Worm (Caenorhabditis elegans): ENCODE results near the gene sra-39.

ce11 chrX:13937350-13937749 lies 34.1 kb upstream of the sra-39 start:
- TF ChIP-seq cog-1 (tag; optimal IDR thresholded peaks at IDR 0.05) (no peak), flt-1 (GFP tag; IDR thresholded peaks at IDR 0.05) (no peak), med-1 (GFP tag; optimal IDR thresholded peaks at IDR 0.05; ENCODE audit: insufficient read depth) (no peak), ztf-29 (GFP tag; IDR thresholded peaks at IDR 0.05) (no peak), tab-1 (GFP tag; IDR thresholded peaks at IDR 0.05) (no peak), ref-1 (GFP tag; conservative IDR thresholded peaks at IDR 0.05) (no peak), klf-2 (GFP tag; conservative IDR thresholded peaks at IDR 0.05) (no peak), ztf-23 (GFP tag; IDR thresholded peaks at IDR 0.05) (no peak), T22C8.4 (GFP tag; IDR thresholded peaks at IDR 0.05) (no peak)
